Worm (Caenorhabditis elegans) whole organism, midembryonic: Measurements from ENCODE around the gene mkk-4.

Experiments
- flt-1 ChIP-seq: fragments of 200-800 bp; sonication (Bioruptor generic); IDR thresholded peaks from 2 replicates; pipeline ENCODE4 v1.3.6; 2022; ENCODE audit warnings: missing genetic modification characterization, missing compliant biosample characterization
- ref-1 ChIP-seq: fragments of 200-800 bp; sonication (Bioruptor generic); conservative IDR thresholded peaks from 2 replicates; pipeline ENCODE4 v1.3.6; 2022; ENCODE audit warnings: missing genetic modification reagents, missing genetic modification characterization, missing compliant biosample characterization

DNA sequence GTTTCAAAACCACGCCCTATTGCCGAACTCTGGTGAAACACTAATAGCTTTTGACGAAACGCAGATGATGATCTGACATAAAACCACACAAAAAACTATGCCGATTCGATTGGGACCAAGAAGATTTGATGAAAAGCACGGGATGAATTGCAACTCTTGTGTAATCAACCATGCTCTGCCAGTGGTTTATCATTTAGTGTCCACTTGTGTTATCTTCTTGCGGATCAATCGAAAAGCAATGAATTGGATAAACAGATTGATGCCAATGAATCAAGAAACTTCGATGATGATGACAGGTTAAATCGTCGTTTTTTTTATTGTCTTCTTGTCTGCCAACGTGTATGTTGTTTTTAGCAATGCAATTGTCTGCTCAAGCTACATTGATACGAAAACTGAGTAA lies 5.6 kb upstream of the mkk-4 start, which contains the start of gene F42G10.1:
- TF ChIP-seq ref-1 (GFP tag; lab: Robert Waterston, UW) (no peak), flt-1 (GFP tag; lab: Robert Waterston, UW) (no peak)
